Fruit fly (Drosophila melanogaster) whole organism, embryonic: ENCODE measurements around the gene fred.
A peak's percentile ranks its signal among the peaks of the same experiment; 100 is the strongest.

Experiments
- Awh ChIP-seq: fragments of 200-800 bp; sonication (Bioruptor generic); IDR thresholded peaks from 2 replicates; pipeline ENCODE4, ENCODE4 v1.3.6; 2022; ENCODE audit warnings: missing biosample characterization, missing genetic modification characterization
- C15 ChIP-seq: fragments of 200-800 bp; sonication (Bioruptor generic); IDR thresholded peaks from 3 replicates; pipeline ENCODE4 v1.3.6; 2022; ENCODE audit warnings: missing biosample characterization, missing genetic modification characterization
- CG10543 ChIP-seq: fragments of 200-800 bp; sonication (Bioruptor generic); optimal IDR thresholded peaks from 3 replicates; lab custom pipeline; 2017; ENCODE audit warnings: missing biosample characterization, mild to moderate bottlenecking, missing genetic modification characterization, moderate library complexity
- CG10959 ChIP-seq: fragments of 200-800 bp; sonication (Bioruptor generic); IDR thresholded peaks from 2 replicates; pipeline ENCODE4 v1.3.6; 2022; ENCODE audit warnings: missing biosample characterization, missing genetic modification characterization
- CG11085 ChIP-seq: fragments of 200-800 bp; sonication (Bioruptor generic); IDR thresholded peaks from 2 replicates; pipeline ENCODE4 v1.3.6; 2022; ENCODE audit warnings: missing biosample characterization, missing genetic modification characterization
- CG12071 ChIP-seq: fragments of 200-800 bp; sonication (Bioruptor generic); optimal IDR thresholded peaks from 3 replicates; lab custom pipeline; 2018; ENCODE audit warnings: missing biosample characterization, mild to moderate bottlenecking, missing genetic modification characterization
- CG13424 ChIP-seq: fragments of 200-800 bp; sonication (Bioruptor generic); optimal IDR thresholded peaks from 2 replicates; lab custom pipeline; 2019; ENCODE audit warnings: missing biosample characterization, mild to moderate bottlenecking, missing genetic modification characterization, moderate library complexity
- CG14441 ChIP-seq: fragments of 200-800 bp; sonication (Bioruptor generic); IDR thresholded peaks from 2 replicates; pipeline ENCODE4 v1.3.6; 2022; ENCODE audit warnings: missing biosample characterization, missing genetic modification characterization
- CG18011 ChIP-seq: fragments of 200-800 bp; sonication (Bioruptor generic); optimal IDR thresholded peaks from 2 replicates; lab custom pipeline; 2017; ENCODE audit warnings: missing biosample characterization, missing genetic modification characterization, mild to moderate bottlenecking, moderate library complexity, missing genotype
- CG18599 ChIP-seq: fragments of 200-800 bp; sonication (Bioruptor generic); optimal IDR thresholded peaks from 3 replicates; lab custom pipeline; 2017; ENCODE audit warnings: missing biosample characterization, missing genetic modification characterization, mild to moderate bottlenecking, moderate library complexity, missing genetic modification reagents
- CG2129 ChIP-seq: fragments of 200-800 bp; sonication (Bioruptor generic); IDR thresholded peaks from 2 replicates; pipeline ENCODE4 v1.3.6; 2022; ENCODE audit warnings: missing biosample characterization, missing genetic modification characterization; ENCODE audit not compliant: partially characterized antibody
- CG3726 ChIP-seq: fragments of 200-800 bp; sonication (Bioruptor generic); IDR thresholded peaks from 3 replicates; pipeline ENCODE4, ENCODE4 v1.3.6; 2022; ENCODE audit warnings: missing biosample characterization, missing genetic modification characterization
- CG4730 ChIP-seq: fragments of 200-800 bp; sonication (Bioruptor generic); IDR thresholded peaks from 2 replicates; pipeline ENCODE4 v1.3.6; 2022; ENCODE audit warnings: missing biosample characterization, missing genetic modification characterization
- CG5953 ChIP-seq: fragments of 200-800 bp; sonication (Bioruptor generic); IDR thresholded peaks from 2 replicates; pipeline ENCODE4 v1.3.6; 2022; ENCODE audit warnings: missing biosample characterization, missing genetic modification characterization
- CG7987 ChIP-seq: fragments of 200-800 bp; sonication (Bioruptor generic); optimal IDR thresholded peaks from 2 replicates; lab custom pipeline; 2018; ENCODE audit warnings: missing biosample characterization, mild to moderate bottlenecking, missing genetic modification characterization, moderate library complexity
- CG8388 ChIP-seq: fragments of 200-800 bp; sonication (Bioruptor generic); optimal IDR thresholded peaks from 2 replicates; lab custom pipeline; 2019; ENCODE audit warnings: missing biosample characterization, mild to moderate bottlenecking, missing genetic modification characterization, moderate library complexity
- CG8765 ChIP-seq: fragments of 200-800 bp; sonication (Bioruptor generic); IDR thresholded peaks from 2 replicates; pipeline ENCODE4 v1.3.6; 2022; ENCODE audit warnings: missing biosample characterization, missing genetic modification characterization
- CG9727 ChIP-seq: fragments of 200-800 bp; sonication (Bioruptor generic); optimal IDR thresholded peaks from 3 replicates; lab custom pipeline; 2017; ENCODE audit warnings: missing biosample characterization, mild to moderate bottlenecking, missing genetic modification characterization
- CkIIα-i1 ChIP-seq: fragments of 200-800 bp; sonication (Bioruptor generic); IDR thresholded peaks from 2 replicates; pipeline ENCODE4 v1.3.6; 2022; ENCODE audit warnings: missing biosample characterization, missing genetic modification characterization
- D ChIP-seq, 2 experiments: fragments of 200-800 bp in 1 of 2; fragments of >200 bp in 1 of 2; sonication (Bioruptor generic) in 1 of 2; optimal IDR thresholded peaks; 2 replicates in 1 of 2; 3 replicates in 1 of 2; lab custom pipeline; 2017; ENCODE audit warnings: mild to moderate bottlenecking in 1 of 2, missing biosample characterization in 1 of 2, missing genetic modification characterization in 1 of 2, missing genetic modification reagents in 1 of 2
- Eip74EF ChIP-seq, 2 experiments: fragments of 200-800 bp in 1 of 2; fragments of >200 bp in 1 of 2; sonication (Bioruptor generic) in 1 of 2; optimal IDR thresholded peaks; 2 replicates each; lab custom pipeline; 2017 to 2019; ENCODE audit warnings: missing biosample characterization in 2 of 2, missing genetic modification characterization in 2 of 2, mild to moderate bottlenecking in 1 of 2, moderate library complexity in 1 of 2
- Hr39 ChIP-seq: fragments of >200 bp; optimal IDR thresholded peaks from 2 replicates; lab custom pipeline; 2017
- Lpt ChIP-seq: fragments of >200 bp; optimal IDR thresholded peaks from 2 replicates; lab custom pipeline; 2018; ENCODE audit warnings: missing biosample characterization, missing genetic modification characterization
- MESR4 ChIP-seq: fragments of 200-800 bp; sonication (Bioruptor generic); optimal IDR thresholded peaks from 2 replicates; lab custom pipeline; 2018; ENCODE audit warnings: missing biosample characterization, mild to moderate bottlenecking, missing genetic modification characterization, moderate library complexity
- NFAT ChIP-seq: fragments of 200-800 bp; sonication (Bioruptor generic); IDR thresholded peaks from 2 replicates; pipeline ENCODE4 v1.3.6; 2022; ENCODE audit warnings: missing biosample characterization, missing genetic modification characterization
- NK7.1 ChIP-seq: fragments of 200-800 bp; sonication (Bioruptor generic); optimal IDR thresholded peaks from 3 replicates; lab custom pipeline; 2016; ENCODE audit warnings: missing biosample characterization, missing genetic modification characterization
- Sox102F ChIP-seq: fragments of 200-800 bp; sonication (Bioruptor generic); optimal IDR thresholded peaks from 2 replicates; lab custom pipeline; 2018; ENCODE audit warnings: missing biosample characterization, mild to moderate bottlenecking, missing genetic modification characterization, moderate library complexity
- ap ChIP-seq: fragments of 200-800 bp; sonication (Bioruptor generic); IDR thresholded peaks from 2 replicates; pipeline ENCODE4 v1.3.6; 2022; ENCODE audit warnings: missing biosample characterization, missing genetic modification characterization
- btn ChIP-seq: fragments of 200-800 bp; sonication (Bioruptor generic); optimal IDR thresholded peaks from 2 replicates; lab custom pipeline; 2016; ENCODE audit warnings: missing biosample characterization, missing genetic modification characterization
- fu2 ChIP-seq: fragments of 200-800 bp; sonication (Bioruptor generic); optimal IDR thresholded peaks from 2 replicates; lab custom pipeline; 2016; ENCODE audit warnings: missing biosample characterization, missing genetic modification characterization
- gcm ChIP-seq: fragments of 200-800 bp; sonication (Bioruptor generic); optimal IDR thresholded peaks from 2 replicates; lab custom pipeline; 2019; ENCODE audit warnings: missing biosample characterization, mild to moderate bottlenecking, missing genetic modification characterization, moderate library complexity
- gsb ChIP-seq: fragments of 200-800 bp; sonication (Bioruptor generic); IDR thresholded peaks from 2 replicates; pipeline ENCODE4 v1.3.6; 2022; ENCODE audit warnings: missing biosample characterization, missing genetic modification characterization
- inv ChIP-seq: fragments of 200-800 bp; sonication (Bioruptor generic); IDR thresholded peaks from 2 replicates; pipeline ENCODE4 v1.3.6; 2022; ENCODE audit warnings: missing biosample characterization, missing genetic modification characterization; ENCODE audit not compliant: partially characterized antibody
- lov ChIP-seq, 2 experiments: fragments of 200-800 bp in 1 of 2; fragments of >200 bp in 1 of 2; sonication (Bioruptor generic) in 1 of 2; IDR thresholded peaks in 1 of 2; optimal IDR thresholded peaks in 1 of 2; 2 replicates in 1 of 2; 3 replicates in 1 of 2; pipeline versions ENCODE4 v1.3.6 to Lab custom; 2017 to 2022; ENCODE audit warnings: missing biosample characterization in 1 of 2, missing genetic modification characterization in 1 of 2
- nau ChIP-seq: fragments of 200-800 bp; sonication (Bioruptor generic); optimal IDR thresholded peaks from 3 replicates; lab custom pipeline; 2017; ENCODE audit warnings: missing biosample characterization, mild to moderate bottlenecking, missing genetic modification characterization, missing genetic modification reagents
- nerfin-2 ChIP-seq: fragments of 200-800 bp; sonication (Bioruptor generic); IDR thresholded peaks from 2 replicates; pipeline ENCODE4 v1.3.6; 2022; ENCODE audit warnings: missing biosample characterization, missing genetic modification characterization; ENCODE audit not compliant: partially characterized antibody
- prd ChIP-seq, 3 experiments: fragments of >200 bp in 2 of 3; fragments of 200-800 bp in 1 of 3; sonication (Bioruptor generic) in 1 of 3; optimal IDR thresholded peaks in 2 of 3; IDR thresholded peaks in 1 of 3; 2 replicates in 2 of 3; 3 replicates in 1 of 3; pipeline versions ENCODE4 v1.3.6 to Lab custom; 2017 to 2022; ENCODE audit warnings: missing biosample characterization in 1 of 3, missing genetic modification characterization in 1 of 3
- ranshi ChIP-seq: fragments of 200-800 bp; sonication (Bioruptor generic); IDR thresholded peaks from 2 replicates; pipeline ENCODE4 v1.3.6; 2022; ENCODE audit warnings: missing biosample characterization, missing genetic modification characterization
- repo ChIP-seq: fragments of 200-800 bp; sonication (Bioruptor generic); optimal IDR thresholded peaks from 2 replicates; lab custom pipeline; 2016; ENCODE audit warnings: missing biosample characterization, missing genetic modification characterization
- salm ChIP-seq: fragments of 200-800 bp; sonication (Bioruptor generic); optimal IDR thresholded peaks from 2 replicates; lab custom pipeline; 2018; ENCODE audit warnings: missing biosample characterization, mild to moderate bottlenecking, missing genetic modification characterization
- sc ChIP-seq, 3 experiments: fragments of >200 bp in 2 of 3; fragments of 200-800 bp in 1 of 3; sonication (Bioruptor generic) in 1 of 3; optimal IDR thresholded peaks; 2 replicates in 2 of 3; 3 replicates in 1 of 3; lab custom pipeline; 2017; ENCODE audit warnings: mild to moderate bottlenecking in 1 of 3, missing biosample characterization in 1 of 3, missing genetic modification characterization in 1 of 3, missing genetic modification reagents in 1 of 3
- schlank ChIP-seq: fragments of 200-800 bp; sonication (Bioruptor generic); optimal IDR thresholded peaks from 2 replicates; lab custom pipeline; 2018; ENCODE audit warnings: missing biosample characterization, mild to moderate bottlenecking, missing genetic modification characterization
- sima ChIP-seq: fragments of 200-800 bp; sonication (Bioruptor generic); optimal IDR thresholded peaks from 2 replicates; lab custom pipeline; 2016; ENCODE audit warnings: missing biosample characterization, missing genetic modification characterization
- sisA ChIP-seq: fragments of 200-800 bp; sonication (Bioruptor generic); IDR thresholded peaks from 2 replicates; pipeline ENCODE4 v1.3.6; 2022; ENCODE audit warnings: missing biosample characterization, missing genetic modification characterization
- slp2 ChIP-seq: fragments of 200-800 bp; sonication (Bioruptor generic); optimal IDR thresholded peaks from 2 replicates; lab custom pipeline; 2016; ENCODE audit warnings: missing biosample characterization, missing genetic modification characterization
- sr ChIP-seq: fragments of 200-800 bp; sonication (Bioruptor generic); IDR thresholded peaks from 3 replicates; pipeline ENCODE4 v1.3.6; 2022; ENCODE audit warnings: missing biosample characterization, missing genetic modification characterization
- tgo ChIP-seq: fragments of 200-800 bp; sonication (Bioruptor generic); IDR thresholded peaks from 3 replicates; pipeline ENCODE4 v1.3.6; 2022; ENCODE audit warnings: missing biosample characterization, missing genetic modification characterization
- tna ChIP-seq: fragments of 200-800 bp; sonication (Bioruptor generic); IDR thresholded peaks from 2 replicates; pipeline ENCODE4 v1.3.6; 2022; ENCODE audit warnings: missing biosample characterization, missing genetic modification characterization; ENCODE audit not compliant: partially characterized antibody
- wor ChIP-seq: fragments of 200-800 bp; sonication (Bioruptor generic); IDR thresholded peaks from 2 replicates; pipeline ENCODE4 v1.3.6; 2022; ENCODE audit warnings: missing biosample characterization, missing genetic modification characterization

The fred gene

DNA sequence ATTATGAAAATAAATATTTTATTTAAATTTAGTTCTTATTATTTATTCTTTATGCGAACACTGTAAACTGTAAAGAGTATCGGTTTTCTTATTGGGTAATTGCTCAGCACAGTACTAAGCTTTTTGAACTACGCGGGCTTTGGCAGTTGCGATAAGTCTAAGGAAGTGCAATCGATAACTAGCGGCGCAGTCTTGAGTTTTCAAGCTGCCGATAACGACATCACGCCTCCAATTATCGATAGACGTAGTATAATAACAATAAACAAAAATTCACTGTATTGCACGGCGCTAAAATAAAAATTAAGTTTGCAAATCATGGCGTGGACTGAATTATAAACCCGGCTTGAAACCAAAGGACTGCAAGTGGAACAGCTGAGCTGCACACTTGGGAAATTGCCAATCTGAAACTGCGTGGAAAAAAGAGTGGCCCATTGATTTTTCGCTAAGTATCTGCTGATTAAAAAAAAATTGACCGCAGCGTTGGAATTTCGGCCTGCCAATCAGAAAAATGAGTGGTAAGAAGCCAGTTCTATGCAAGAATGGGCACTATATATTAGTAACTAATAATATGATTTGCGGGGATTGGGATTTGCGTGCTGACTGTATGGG is 123.9 kb downstream of the fred start, which contains the start of gene Cep97 (continued):
- TF ChIP-seq lov (optimal IDR thresholded peaks at IDR 0.05; lab: Kevin White, UChicago): no peak
- TF ChIP-seq lov (GFP tag; IDR thresholded peaks at IDR 0.05; lab: Robert Waterston, UW): no peak
- TF ChIP-seq Hr39 (lab: Kevin White, UChicago): no peak
- TF ChIP-seq CG18011 (GFP tag; lab: Kevin White, UChicago): no peak
- no peak for TF ChIP-seq salm (tag; lab: Kevin White, UChicago)
- no peak for TF ChIP-seq tgo
- TF ChIP-seq CG7987 (GFP tag; lab: Kevin White, UChicago): no peak
- TF ChIP-seq schlank (tag; lab: Kevin White, UChicago): no peak
- TF ChIP-seq CG4730 (GFP tag; lab: Robert Waterston, UW): no peak
- TF ChIP-seq CG10543: no peak
- TF ChIP-seq prd (optimal IDR thresholded peaks at IDR 0.05; lab: Kevin White, UChicago): no peak
- no peak for TF ChIP-seq prd (GFP tag; IDR thresholded peaks at IDR 0.05; lab: Robert Waterston, UW)
- TF ChIP-seq NK7.1 (GFP tag; lab: Kevin White, UChicago): no peak
- TF ChIP-seq sisA (GFP tag; lab: Robert Waterston, UW): no peak
- TF ChIP-seq ranshi (GFP tag; lab: Robert Waterston, UW): no peak
- TF ChIP-seq Eip74EF (GFP tag; optimal IDR thresholded peaks at IDR 0.05; lab: Kevin White, UChicago): no peak
- TF ChIP-seq MESR4 (GFP tag; lab: Kevin White, UChicago): peak; percentile 19
- TF ChIP-seq sc (optimal IDR thresholded peaks at IDR 0.05; lab: Kevin White, UChicago): no peak
- TF ChIP-seq sc (GFP tag; optimal IDR thresholded peaks at IDR 0.05; lab: Kevin White, UChicago): no peak
- no peak for TF ChIP-seq wor
- no peak for TF ChIP-seq CG8388 (GFP tag; lab: Kevin White, UChicago)
- no peak for TF ChIP-seq CG10959 (GFP tag; lab: Robert Waterston, UW)
- no peak for TF ChIP-seq D (optimal IDR thresholded peaks at IDR 0.05; lab: Kevin White, UChicago)
- no peak for TF ChIP-seq D (GFP tag; optimal IDR thresholded peaks at IDR 0.05; lab: Kevin White, UChicago)
- TF ChIP-seq btn (GFP tag; lab: Kevin White, UChicago): no peak
- TF ChIP-seq gcm (GFP tag; lab: Kevin White, UChicago): no peak
- TF ChIP-seq CG12071 (GFP tag; lab: Kevin White, UChicago): no peak
- peak; percentile 97 for TF ChIP-seq tna (GFP tag; lab: Robert Waterston, UW)
- no peak for TF ChIP-seq Lpt (GFP tag; lab: Kevin White, UChicago)
- TF ChIP-seq slp2 (GFP tag; lab: Kevin White, UChicago): no peak
- no peak for TF ChIP-seq CG18599 (GFP tag; lab: Kevin White, UChicago)
- no peak for TF ChIP-seq CkIIα-i1 (GFP tag; lab: Robert Waterston, UW)
- TF ChIP-seq repo (GFP tag; lab: Kevin White, UChicago): no peak
- peak; percentile 48; the same call in 1 of the 2 replicates for TF ChIP-seq CG2129
- TF ChIP-seq sima (GFP tag; lab: Kevin White, UChicago): no peak
- no peak for TF ChIP-seq Awh (GFP tag; lab: Robert Waterston, UW)
- TF ChIP-seq Sox102F (GFP tag; lab: Kevin White, UChicago): no peak
- no peak for TF ChIP-seq gsb (GFP tag; lab: Robert Waterston, UW)
- TF ChIP-seq nau (GFP tag; lab: Kevin White, UChicago): no peak
- TF ChIP-seq CG3726 (GFP tag; lab: Robert Waterston, UW): no peak
- no peak for TF ChIP-seq CG11085 (GFP tag; lab: Robert Waterston, UW)
- TF ChIP-seq nerfin-2 (GFP tag; lab: Robert Waterston, UW): peak; percentile 97
- TF ChIP-seq inv (GFP tag; lab: Robert Waterston, UW): peak; percentile 65
- TF ChIP-seq CG9727 (GFP tag; lab: Kevin White, UChicago): no peak
- TF ChIP-seq fu2: no peak
- TF ChIP-seq ap (GFP tag; lab: Robert Waterston, UW): no peak
- TF ChIP-seq NFAT (GFP tag; lab: Robert Waterston, UW): no peak
- no peak for TF ChIP-seq CG13424 (tag; lab: Kevin White, UChicago)
- no peak for TF ChIP-seq CG14441 (GFP tag; lab: Robert Waterston, UW)
- TF ChIP-seq CG8765: no peak
- no peak for TF ChIP-seq sr (GFP tag; lab: Robert Waterston, UW)
- no peak for TF ChIP-seq CG5953 (GFP tag; lab: Robert Waterston, UW)
- TF ChIP-seq C15: no peak
